Worm (Caenorhabditis elegans) whole organism, young adult: ENCODE measurements around the gene Y39A1A.21.

Experiments used
- T07F8.4 ChIP-seq: sonication (generic microtip); optimal IDR thresholded peaks from 2 replicates; lab custom pipeline; 2016; ENCODE audit warnings: mild to moderate bottlenecking, missing genetic modification characterization, moderate library complexity, missing compliant biosample characterization
- ama-1 ChIP-seq, 3 experiments: fragments of 150-350 bp in 1 of 3; sonication (generic microtip) in 2 of 3; optimal IDR thresholded peaks; 2 replicates each; lab custom pipeline; 2014 to 2018; ENCODE audit warnings: missing biosample characterization in 2 of 3, missing genetic modification characterization in 2 of 3, missing genetic modification reagents in 2 of 3
- lin-26 ChIP-seq: fragments of 200-800 bp; sonication (Bioruptor generic); IDR thresholded peaks from 2 replicates; pipeline ENCODE4 v1.3.6; 2022; ENCODE audit warnings: missing genetic modification reagents, missing genetic modification characterization, missing compliant biosample characterization
- lin-35 ChIP-seq, 3 experiments: fragments of 150-350 bp in 2 of 3; sonication (generic microtip) in 1 of 3; optimal IDR thresholded peaks; 2 replicates each; lab custom pipeline; 2014 to 2018; ENCODE audit warnings: missing biosample characterization in 3 of 3, missing genetic modification characterization in 3 of 3, missing genetic modification reagents in 3 of 3

- no peak for TF ChIP-seq ama-1 (optimal IDR thresholded peaks at IDR 0.05; lab: Kevin White, UChicago)
- no peak for TF ChIP-seq ama-1 (GFP tag; optimal IDR thresholded peaks at IDR 0.05; lab: Kevin White, UChicago)
- no peak for TF ChIP-seq lin-26
- no peak for TF ChIP-seq lin-35 (GFP tag; optimal IDR thresholded peaks at IDR 0.05; lab: Kevin White, UChicago)
- no peak for TF ChIP-seq T07F8.4
These were observed 47.6 kb upstream of the Y39A1A.21 start for ce11 chrIII:10754379-10754778.
